ENCODE assay signal across 7 worm cellular contexts in the genomic region with DNA sequence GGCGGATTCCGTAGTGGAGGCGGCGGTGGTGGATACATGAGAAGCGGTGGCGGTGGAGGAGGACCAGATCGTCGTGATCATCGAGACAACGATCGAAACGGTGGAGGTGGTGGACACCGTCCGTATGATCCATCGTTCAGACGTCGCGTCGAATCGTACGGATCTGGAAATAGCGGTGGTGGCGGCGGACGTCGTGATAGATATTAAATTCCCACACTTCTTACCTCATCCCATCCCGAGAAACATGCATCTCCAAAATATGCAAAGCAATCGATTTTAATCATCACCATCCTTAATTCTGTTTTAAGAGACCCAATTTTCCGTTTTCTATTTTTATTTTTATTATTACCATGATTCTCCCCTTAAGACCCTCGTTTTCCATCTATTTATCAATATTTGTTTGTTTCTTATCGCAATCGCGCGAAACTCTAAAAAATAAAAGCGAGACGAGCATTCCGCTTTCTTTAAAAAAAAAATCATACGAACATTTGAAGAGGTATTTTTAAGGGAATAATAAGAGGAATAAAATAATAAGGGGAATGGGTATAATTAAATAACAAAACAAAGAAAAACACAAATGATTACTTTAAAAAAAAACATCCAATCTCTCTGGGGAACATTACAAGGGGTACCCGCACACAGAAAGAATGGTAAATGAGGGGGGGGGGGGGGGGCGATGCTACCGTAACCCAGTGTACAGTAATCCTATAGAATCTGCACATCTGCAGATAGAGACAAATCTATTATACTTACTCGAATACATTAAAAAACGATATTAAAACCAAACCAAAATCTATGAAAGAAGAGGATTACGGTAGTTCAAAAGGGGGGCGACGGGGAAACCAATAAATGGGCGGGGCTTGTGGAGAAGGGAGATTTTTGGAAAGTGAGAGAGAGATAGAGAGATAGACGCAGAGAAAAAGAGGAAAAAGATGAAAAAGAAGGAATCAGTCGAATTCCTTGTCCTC.
TF ChIP-seq lines count a peak whose summit lies in the region.

No protein-coding gene starts in this region.

TF ChIP-seq in whole organism, L1 larva, 84 proteins besides CTCF, POLR2A, EP300 and RAD21 (continues in another document):
- peak; percentile 34; the same call in 1 of the 2 replicates for TF ChIP-seq mab-9 (GFP tag; IDR thresholded peaks at IDR 0.05; lab: Robert Waterston, UW)
- TF ChIP-seq unc-98 (GFP tag; IDR thresholded peaks at IDR 0.05; lab: Robert Waterston, UW), result 0 out of 2 replicates have a peak, but pooled peaks have one; percentile 9
- no peak for TF ChIP-seq nhr-12 (tag; optimal IDR thresholded peaks at IDR 0.05; lab: Kevin White, UChicago)
- TF ChIP-seq egl-27 (tag; optimal IDR thresholded peaks at IDR 0.05; lab: Kevin White, UChicago), result no peak
- TF ChIP-seq blmp-1 (tag; optimal IDR thresholded peaks at IDR 0.05; lab: Kevin White, UChicago), result no peak
- peak in 1 of 2 experiments; percentile 6 for TF ChIP-seq lsy-2 (tag; optimal IDR thresholded peaks at IDR 0.05; lab: Kevin White, UChicago)
- TF ChIP-seq pqm-1 (tag; optimal IDR thresholded peaks at IDR 0.05; lab: Kevin White, UChicago), result no peak
- TF ChIP-seq nhr-237 (tag; optimal IDR thresholded peaks at IDR 0.05; lab: Kevin White, UChicago), result no peak
- TF ChIP-seq C34B4.2 (tag; optimal IDR thresholded peaks at IDR 0.05; lab: Kevin White, UChicago), result no peak
- no peak for TF ChIP-seq efl-1 (optimal IDR thresholded peaks at IDR 0.05; lab: Kevin White, UChicago)
- TF ChIP-seq efl-1 (GFP tag; optimal IDR thresholded peaks at IDR 0.05 in 1 of 2; lab: Kevin White, UChicago), result peak in 1 of 2 experiments; percentile 38

TF ChIP-seq in whole organism, L3 larva, 47 proteins besides CTCF, POLR2A, EP300 and RAD21 (continues in another document):
- no peak for TF ChIP-seq unc-62 (GFP tag; optimal IDR thresholded peaks at IDR 0.05; lab: Kevin White, UChicago)
- no peak for TF ChIP-seq ZK546.5 (tag; optimal IDR thresholded peaks at IDR 0.05; lab: Kevin White, UChicago)
- no peak for TF ChIP-seq skn-1 (tag; optimal IDR thresholded peaks at IDR 0.05; lab: Kevin White, UChicago)
- TF ChIP-seq nhr-76 (tag; optimal IDR thresholded peaks at IDR 0.05; lab: Kevin White, UChicago), result no peak
- TF ChIP-seq lin-15B (tag; optimal IDR thresholded peaks at IDR 0.05; lab: Kevin White, UChicago), result no peak
- TF ChIP-seq ama-1 (optimal IDR thresholded peaks at IDR 0.05; lab: Kevin White, UChicago), result peak; percentile 31
- no peak for TF ChIP-seq nhr-25 (tag; optimal IDR thresholded peaks at IDR 0.05; lab: Kevin White, UChicago)
- TF ChIP-seq zag-1 (tag; optimal IDR thresholded peaks at IDR 0.05; lab: Kevin White, UChicago), result no peak
- TF ChIP-seq ceh-28 (tag; optimal IDR thresholded peaks at IDR 0.05; lab: Kevin White, UChicago), result no peak
- TF ChIP-seq ceh-16 (tag; optimal IDR thresholded peaks at IDR 0.05; lab: Kevin White, UChicago), result no peak
- TF ChIP-seq lsy-12 (tag; optimal IDR thresholded peaks at IDR 0.05; lab: Kevin White, UChicago), result peak; percentile 26
- TF ChIP-seq jun-1 (tag; optimal IDR thresholded peaks at IDR 0.05; lab: Kevin White, UChicago), result no peak

TF ChIP-seq in whole organism, L4 larva, 104 proteins besides CTCF, POLR2A, EP300 and RAD21 (continues in another document):
- peak; percentile 73; the same call in 1 of the 2 replicates for TF ChIP-seq zfp-3 (GFP tag; conservative IDR thresholded peaks at IDR 0.05; lab: Robert Waterston, UW)
- no peak for TF ChIP-seq duxl-1 (tag; optimal IDR thresholded peaks at IDR 0.05; lab: Kevin White, UChicago; ENCODE audit: poor library complexity)
- TF ChIP-seq ztf-7 (tag; optimal IDR thresholded peaks at IDR 0.05; lab: Kevin White, UChicago), result no peak
- 0 out of 2 replicates have a peak, but pooled peaks have one; percentile 8 for TF ChIP-seq ctbp-1 (GFP tag; IDR thresholded peaks at IDR 0.05; lab: Robert Waterston, UW)
- TF ChIP-seq zip-11 (GFP tag; IDR thresholded peaks at IDR 0.05; lab: Robert Waterston, UW), result no peak
- no peak for TF ChIP-seq cey-2 (tag; optimal IDR thresholded peaks at IDR 0.05; lab: Kevin White, UChicago; ENCODE audit: borderline replicate concordance, insufficient read depth)
- TF ChIP-seq ceh-44 (GFP tag; IDR thresholded peaks at IDR 0.05; lab: Robert Waterston, UW), result no peak
- TF ChIP-seq ZK546.5 (tag; optimal IDR thresholded peaks at IDR 0.05; lab: Kevin White, UChicago), result no peak
- no peak for TF ChIP-seq nhr-10 (tag; optimal IDR thresholded peaks at IDR 0.05; lab: Kevin White, UChicago)
- TF ChIP-seq lin-13 (GFP tag; optimal IDR thresholded peaks at IDR 0.05; lab: Kevin White, UChicago), result no peak
- no peak for TF ChIP-seq ceh-28 (tag; optimal IDR thresholded peaks at IDR 0.05; lab: Kevin White, UChicago)

TF ChIP-seq in whole organism, early embryonic, 17 proteins besides CTCF, POLR2A, EP300 and RAD21:
- TF ChIP-seq hmg-4 (GFP tag; optimal IDR thresholded peaks at IDR 0.05; lab: Kevin White, UChicago) (no peak), ets-7 (tag; optimal IDR thresholded peaks at IDR 0.05; lab: Kevin White, UChicago) (no peak), tbx-11 (GFP tag; IDR thresholded peaks at IDR 0.05; lab: Robert Waterston, UW) (no peak), ceh-36 (tag; optimal IDR thresholded peaks at IDR 0.05; lab: Kevin White, UChicago) (peak; percentile 58), tbx-37 (GFP tag; conservative IDR thresholded peaks at IDR 0.05; lab: Robert Waterston, UW) (0 out of 2 replicates have a peak, but pooled peaks have one; percentile 29)
TF ChIP-seq in whole organism, early embryonic: peak in this region for 2.

TF ChIP-seq in whole organism, midembryonic, 9 proteins besides CTCF, POLR2A, EP300 and RAD21:
- TF ChIP-seq ztf-23 (GFP tag; IDR thresholded peaks at IDR 0.05; lab: Robert Waterston, UW), result no peak
- 0 out of 2 replicates have a peak, but pooled peaks have one; percentile 9 for TF ChIP-seq T22C8.4 (GFP tag; IDR thresholded peaks at IDR 0.05; lab: Robert Waterston, UW)
- no peak for TF ChIP-seq ref-1 (GFP tag; conservative IDR thresholded peaks at IDR 0.05; lab: Robert Waterston, UW)

TF ChIP-seq in whole organism, mixed stage, embryonic, 35 proteins besides CTCF, POLR2A, EP300 and RAD21:
- TF ChIP-seq sptf-1 (tag; optimal IDR thresholded peaks at IDR 0.05; lab: Kevin White, UChicago) (peak; percentile 52), elt-3 (tag; optimal IDR thresholded peaks at IDR 0.05; lab: Kevin White, UChicago) (no peak), ces-1 (GFP tag; optimal IDR thresholded peaks at IDR 0.05; lab: Kevin White, UChicago) (no peak)

TF ChIP-seq in whole organism, young adult, 124 proteins besides CTCF, POLR2A, EP300 and RAD21 (continues in another document):
- peak; percentile 23 for TF ChIP-seq fkh-3 (tag; optimal IDR thresholded peaks at IDR 0.05; lab: Kevin White, UChicago)
- TF ChIP-seq die-1 (tag; optimal IDR thresholded peaks at IDR 0.05; lab: Kevin White, UChicago), result peak; percentile 26
- no peak for TF ChIP-seq pbrm-1 (GFP tag; IDR thresholded peaks at IDR 0.05; lab: Robert Waterston, UW)
- no peak for TF ChIP-seq egl-44 (GFP tag; IDR thresholded peaks at IDR 0.05; lab: Robert Waterston, UW)
- TF ChIP-seq athp-1 (tag; optimal IDR thresholded peaks at IDR 0.05; lab: Kevin White, UChicago), result peak; percentile 72
- TF ChIP-seq F52B5.7 (tag; optimal IDR thresholded peaks at IDR 0.05; lab: Kevin White, UChicago), result peak; percentile 92
- no peak for TF ChIP-seq pha-4 (tag; optimal IDR thresholded peaks at IDR 0.05; lab: Kevin White, UChicago)
- TF ChIP-seq F49E8.2 (tag; optimal IDR thresholded peaks at IDR 0.05; lab: Kevin White, UChicago; ENCODE audit: insufficient read depth), result peak; percentile 31
- TF ChIP-seq dox-1 (GFP tag; IDR thresholded peaks at IDR 0.05; lab: Robert Waterston, UW), result peak; percentile 50
- TF ChIP-seq nhr-27 (tag; optimal IDR thresholded peaks at IDR 0.05; lab: Kevin White, UChicago), result peak; percentile 53
- TF ChIP-seq him-1 (tag; optimal IDR thresholded peaks at IDR 0.05; lab: Kevin White, UChicago), result peak; percentile 99
- peak; percentile 85; the same call in 1 of the 2 replicates for TF ChIP-seq cebp-2 (GFP tag; IDR thresholded peaks at IDR 0.05; lab: Robert Waterston, UW)
- TF ChIP-seq lir-1 (GFP tag; conservative IDR thresholded peaks at IDR 0.05; lab: Robert Waterston, UW), result no peak
- peak; percentile 86 for TF ChIP-seq repo-1 (tag; optimal IDR thresholded peaks at IDR 0.05; lab: Kevin White, UChicago)
- no peak for TF ChIP-seq bed-2 (GFP tag; IDR thresholded peaks at IDR 0.05; lab: Robert Waterston, UW)
- TF ChIP-seq rcor-1 (GFP tag; IDR thresholded peaks at IDR 0.05; lab: Robert Waterston, UW), result peak; percentile 52
- TF ChIP-seq attf-5 (GFP tag; optimal IDR thresholded peaks at IDR 0.05; lab: Kevin White, UChicago), result no peak
- peak; percentile 75 for TF ChIP-seq chd-7 (tag; optimal IDR thresholded peaks at IDR 0.05; lab: Kevin White, UChicago)
- TF ChIP-seq zfh-2 (GFP tag; conservative IDR thresholded peaks at IDR 0.05; lab: Robert Waterston, UW), result peak; percentile 46
- no peak for TF ChIP-seq aptf-2 (GFP tag; conservative IDR thresholded peaks at IDR 0.05; lab: Robert Waterston, UW)
- peak; percentile 33 for TF ChIP-seq ztf-3 (GFP tag; optimal IDR thresholded peaks at IDR 0.05; lab: Kevin White, UChicago)
- TF ChIP-seq ceh-27 (GFP tag; optimal IDR thresholded peaks at IDR 0.05; lab: Kevin White, UChicago), result peak; percentile 10
- TF ChIP-seq unc-130 (GFP tag; optimal IDR thresholded peaks at IDR 0.05; lab: Kevin White, UChicago), result no peak
- TF ChIP-seq dpff-1 (tag; optimal IDR thresholded peaks at IDR 0.05; lab: Kevin White, UChicago), result peak; percentile 64
- TF ChIP-seq Y67H2A.10 (GFP tag; conservative IDR thresholded peaks at IDR 0.05; lab: Robert Waterston, UW), result peak; percentile 60
- TF ChIP-seq snpc-4 (GFP tag; optimal IDR thresholded peaks at IDR 0.05; lab: Kevin White, UChicago), result peak; percentile 52
- TF ChIP-seq snpc-4 (tag; optimal IDR thresholded peaks at IDR 0.05; lab: Kevin White, UChicago), result peak in 2 of 4 experiments; percentile 18 to 58
- TF ChIP-seq zim-3 (tag; optimal IDR thresholded peaks at IDR 0.05; lab: Kevin White, UChicago), result peak; percentile 62
- TF ChIP-seq snpc-1.1 (tag; optimal IDR thresholded peaks at IDR 0.05; lab: Kevin White, UChicago; ENCODE audit: insufficient read depth), result peak; percentile 60
- peak; percentile 78 for TF ChIP-seq Y53G8AR.9 (GFP tag; conservative IDR thresholded peaks at IDR 0.05; lab: Robert Waterston, UW)
- peak in 1 of 2 experiments; percentile 44 for TF ChIP-seq rec-8 (tag; optimal IDR thresholded peaks at IDR 0.05; lab: Kevin White, UChicago)
- peak; percentile 79 for TF ChIP-seq B0035.1 (tag; optimal IDR thresholded peaks at IDR 0.05; lab: Kevin White, UChicago)
- TF ChIP-seq nfyb-1 (GFP tag; IDR thresholded peaks at IDR 0.05; lab: Robert Waterston, UW), result peak; percentile 84
- TF ChIP-seq madf-6 (GFP tag; IDR thresholded peaks at IDR 0.05; lab: Robert Waterston, UW), result peak; percentile 52
- TF ChIP-seq ekl-4 (GFP tag; IDR thresholded peaks at IDR 0.05; lab: Robert Waterston, UW), result peak; percentile 75; the same call in 1 of the 2 replicates
